Worm (Caenorhabditis elegans): ENCODE measurements around the gene col-97.

- TF ChIP-seq ama-1 (optimal IDR thresholded peaks at IDR 0.05) (no peak), hnd-1 (tag; optimal IDR thresholded peaks at IDR 0.05) (no peak), hmbx-1 (tag; optimal IDR thresholded peaks at IDR 0.05) (no peak), tbx-11 (GFP tag; IDR thresholded peaks at IDR 0.05) (no peak), scrt-1 (GFP tag; IDR thresholded peaks at IDR 0.05) (no peak), ets-7 (tag; optimal IDR thresholded peaks at IDR 0.05) (no peak), aly-1 (tag; optimal IDR thresholded peaks at IDR 0.05) (no peak), pes-1 (GFP tag; IDR thresholded peaks at IDR 0.05) (no peak), tbx-37 (GFP tag; conservative IDR thresholded peaks at IDR 0.05) (no peak), hmg-4 (GFP tag; optimal IDR thresholded peaks at IDR 0.05) (no peak), flt-1 (GFP tag; IDR thresholded peaks at IDR 0.05) (no peak), ceh-36 (tag; optimal IDR thresholded peaks at IDR 0.05) (no peak), ceh-13 (GFP tag; optimal IDR thresholded peaks at IDR 0.05) (no peak), sea-1 (GFP tag; conservative IDR thresholded peaks at IDR 0.05) (no peak)
These were observed 37.0 kb upstream of the col-97 start, which contains the start of gene F14F7.7 for ce11 chrIII:13030551-13030950.

Data from whole organism, early embryonic.